ENCODE assay signal across 1 fruit fly cellular context in the genomic region with DNA sequence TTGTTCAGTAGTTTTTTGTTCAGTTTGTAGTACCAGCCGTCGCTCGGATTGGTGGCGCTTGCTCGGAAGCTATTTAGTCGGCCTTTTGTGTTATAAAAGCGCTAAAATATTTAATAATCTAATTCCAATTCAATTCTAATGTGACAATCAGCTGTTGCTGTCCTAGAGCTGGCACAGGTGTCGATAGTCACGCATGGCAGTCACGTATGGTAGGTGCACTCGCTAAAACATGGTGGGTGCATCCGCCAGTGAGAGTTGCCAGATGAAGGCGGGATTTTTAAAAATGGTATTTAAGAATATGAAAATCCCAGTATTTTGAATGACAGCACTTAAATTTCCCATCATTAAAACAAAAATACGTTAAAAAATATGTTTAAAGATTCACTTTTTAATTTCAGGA.
A peak's percentile ranks its signal among the peaks of the same experiment; 100 is the strongest.
TF ChIP-seq lines count a peak whose summit lies in the region.

tko (minus strand) TSS at position 179 of the 400 bp plus-strand sequence.

TF ChIP-seq in whole organism, embryonic, 481 proteins besides CTCF, POLR2A, EP300 and RAD21 (continued from another document and continues in another):
- TF ChIP-seq exex (tag; optimal IDR thresholded peaks at IDR 0.05; lab: Kevin White, UChicago) (no peak), peb (GFP tag; IDR thresholded peaks at IDR 0.05; lab: Robert Waterston, UW) (no peak), CG1603 (tag; optimal IDR thresholded peaks at IDR 0.05; lab: Kevin White, UChicago) (peak; percentile 88), dati (GFP tag; IDR thresholded peaks at IDR 0.05; lab: Robert Waterston, UW) (no peak), CG3838 (GFP tag; optimal IDR thresholded peaks at IDR 0.05; lab: Kevin White, UChicago) (no peak), Nf-YB (GFP tag; optimal IDR thresholded peaks at IDR 0.05; lab: Kevin White, UChicago) (peak; percentile 10), dmrt99B (tag; optimal IDR thresholded peaks at IDR 0.05; lab: Kevin White, UChicago) (no peak), Fer2 (tag; optimal IDR thresholded peaks at IDR 0.05; lab: Kevin White, UChicago) (no peak), CG34224 (GFP tag; IDR thresholded peaks at IDR 0.05; lab: Robert Waterston, UW; ENCODE audit: partially characterized antibody) (peak; percentile 91), CG3065 (GFP tag; optimal IDR thresholded peaks at IDR 0.05; lab: Kevin White, UChicago) (no peak), Bteb2 (GFP tag; optimal IDR thresholded peaks at IDR 0.05; lab: Kevin White, UChicago) (no peak), Oli (tag; optimal IDR thresholded peaks at IDR 0.05; lab: Kevin White, UChicago) (no peak), NK7.1 (GFP tag; optimal IDR thresholded peaks at IDR 0.05; lab: Kevin White, UChicago) (no peak), Dp (GFP tag; optimal IDR thresholded peaks at IDR 0.05; lab: Kevin White, UChicago) (peak; percentile 91), da (GFP tag; optimal IDR thresholded peaks at IDR 0.05; lab: Kevin White, UChicago) (no peak), CG9609 (GFP tag; optimal IDR thresholded peaks at IDR 0.05; lab: Kevin White, UChicago) (peak; percentile 36), Vsx1 (GFP tag; optimal IDR thresholded peaks at IDR 0.05; lab: Kevin White, UChicago) (no peak), pho (GFP tag; optimal IDR thresholded peaks at IDR 0.05; lab: Kevin White, UChicago) (peak; percentile 23), Rx (GFP tag; IDR thresholded peaks at IDR 0.05; lab: Robert Waterston, UW) (no peak), sna (GFP tag; IDR thresholded peaks at IDR 0.05; lab: Robert Waterston, UW; ENCODE audit: partially characterized antibody) (peak; percentile 85), CG1832 (GFP tag; optimal IDR thresholded peaks at IDR 0.05; lab: Kevin White, UChicago) (no peak), gsb-n (tag; optimal IDR thresholded peaks at IDR 0.05; lab: Kevin White, UChicago) (no peak), CG34376 (GFP tag; optimal IDR thresholded peaks at IDR 0.05; lab: Kevin White, UChicago) (no peak), org-1 (GFP tag; optimal IDR thresholded peaks at IDR 0.05; lab: Kevin White, UChicago) (no peak), zen (tag; optimal IDR thresholded peaks at IDR 0.05; lab: Kevin White, UChicago) (peak; percentile 70), CG10267 (tag; optimal IDR thresholded peaks at IDR 0.05; lab: Kevin White, UChicago) (peak; percentile 64), Six4 (GFP tag; optimal IDR thresholded peaks at IDR 0.05; lab: Kevin White, UChicago) (no peak), CG31365 (tag; optimal IDR thresholded peaks at IDR 0.05; lab: Kevin White, UChicago) (no peak), HLH3B (GFP tag; IDR thresholded peaks at IDR 0.05; lab: Robert Waterston, UW) (no peak), CG30020 (tag; optimal IDR thresholded peaks at IDR 0.05; lab: Kevin White, UChicago) (no peak), CG15269 (tag; optimal IDR thresholded peaks at IDR 0.05; lab: Kevin White, UChicago) (no peak), knrl (GFP tag; IDR thresholded peaks at IDR 0.05; lab: Robert Waterston, UW; ENCODE audit: partially characterized antibody) (peak; percentile 96), tin (GFP tag; optimal IDR thresholded peaks at IDR 0.05; lab: Kevin White, UChicago) (no peak), CG17568 (GFP tag; optimal IDR thresholded peaks at IDR 0.05; lab: Kevin White, UChicago) (no peak), corto (GFP tag; optimal IDR thresholded peaks at IDR 0.05; lab: Kevin White, UChicago) (no peak), CG11085 (GFP tag; IDR thresholded peaks at IDR 0.05; lab: Robert Waterston, UW) (0 out of 2 replicates have a peak, but pooled peaks have one; percentile 18), CG16863 (GFP tag; optimal IDR thresholded peaks at IDR 0.05; lab: Kevin White, UChicago) (no peak), Opbp (GFP tag; IDR thresholded peaks at IDR 0.05; lab: Robert Waterston, UW; ENCODE audit: partially characterized antibody) (peak; percentile 97), sug (tag; optimal IDR thresholded peaks at IDR 0.05; lab: Kevin White, UChicago) (no peak), CG14710 (tag; optimal IDR thresholded peaks at IDR 0.05; lab: Kevin White, UChicago) (peak; percentile 68), mld (GFP tag; IDR thresholded peaks at IDR 0.05; lab: Robert Waterston, UW; ENCODE audit: partially characterized antibody) (peak; percentile 78; the same call in 2 of the 3 replicates), tna (GFP tag; IDR thresholded peaks at IDR 0.05; lab: Robert Waterston, UW; ENCODE audit: partially characterized antibody) (peak; percentile 87), Blimp-1 (GFP tag; optimal IDR thresholded peaks at IDR 0.05; lab: Kevin White, UChicago) (no peak), CG8281 (tag; optimal IDR thresholded peaks at IDR 0.05; lab: Kevin White, UChicago) (no peak), crol (GFP tag; IDR thresholded peaks at IDR 0.05; lab: Robert Waterston, UW) (no peak), aop (GFP tag; IDR thresholded peaks at IDR 0.05; lab: Robert Waterston, UW) (no peak), kay (GFP tag; optimal IDR thresholded peaks at IDR 0.05; lab: Kevin White, UChicago) (no peak), CG10147 (GFP tag; optimal IDR thresholded peaks at IDR 0.05; lab: Kevin White, UChicago) (no peak), CG6689 (GFP tag; IDR thresholded peaks at IDR 0.05; lab: Robert Waterston, UW) (no peak), crc (GFP tag; optimal IDR thresholded peaks at IDR 0.05; lab: Kevin White, UChicago) (no peak), br (optimal IDR thresholded peaks at IDR 0.05; lab: Kevin White, UChicago) (no peak), CG17385 (GFP tag; optimal IDR thresholded peaks at IDR 0.05; lab: Kevin White, UChicago) (no peak), CG11247 (GFP tag; IDR thresholded peaks at IDR 0.05; lab: Robert Waterston, UW) (no peak), Awh (GFP tag; IDR thresholded peaks at IDR 0.05; lab: Robert Waterston, UW) (no peak), vnd (GFP tag; IDR thresholded peaks at IDR 0.05; lab: Robert Waterston, UW; ENCODE audit: partially characterized antibody) (peak; percentile 91), gcm (GFP tag; optimal IDR thresholded peaks at IDR 0.05; lab: Kevin White, UChicago) (no peak), eyg (GFP tag; optimal IDR thresholded peaks at IDR 0.05; lab: Kevin White, UChicago) (no peak), stwl (tag; optimal IDR thresholded peaks at IDR 0.05; lab: Kevin White, UChicago) (no peak), dm (GFP tag; optimal IDR thresholded peaks at IDR 0.05; lab: Kevin White, UChicago) (peak; percentile 71), CG13296 (GFP tag; optimal IDR thresholded peaks at IDR 0.05; lab: Kevin White, UChicago) (no peak), NfI (GFP tag; optimal IDR thresholded peaks at IDR 0.05; lab: Kevin White, UChicago) (no peak), tx (GFP tag; optimal IDR thresholded peaks at IDR 0.05; lab: Kevin White, UChicago) (peak; percentile 7), chinmo (GFP tag; IDR thresholded peaks at IDR 0.05; lab: Robert Waterston, UW; ENCODE audit: partially characterized antibody) (peak; percentile 79; the same call in 2 of the 4 replicates), CoRest (tag; optimal IDR thresholded peaks at IDR 0.05; lab: Kevin White, UChicago) (peak; percentile 42), so (GFP tag; IDR thresholded peaks at IDR 0.05; lab: Robert Waterston, UW) (no peak), lilli (GFP tag; optimal IDR thresholded peaks at IDR 0.05; lab: Kevin White, UChicago) (peak; percentile 5), Doc2 (GFP tag; IDR thresholded peaks at IDR 0.05; lab: Robert Waterston, UW) (no peak), pfk (GFP tag; optimal IDR thresholded peaks at IDR 0.05; lab: Kevin White, UChicago) (no peak), en (GFP tag; optimal IDR thresholded peaks at IDR 0.05; lab: Kevin White, UChicago) (no peak), Med (GFP tag; lab: Kevin White, UChicago) (peak; percentile 92), Drgx (GFP tag; IDR thresholded peaks at IDR 0.05; lab: Robert Waterston, UW) (no peak), CG13424 (tag; optimal IDR thresholded peaks at IDR 0.05; lab: Kevin White, UChicago) (no peak), Elba2 (GFP tag; optimal IDR thresholded peaks at IDR 0.05; lab: Kevin White, UChicago) (peak; percentile 59), CG11560 (tag; IDR thresholded peaks at IDR 0.05; lab: Robert Waterston, UW) (no peak), bcd (GFP tag; optimal IDR thresholded peaks at IDR 0.05; lab: Kevin White, UChicago) (no peak), Mrtf (GFP tag; IDR thresholded peaks at IDR 0.05; lab: Robert Waterston, UW) (no peak), CG17912 (GFP tag; optimal IDR thresholded peaks at IDR 0.05; lab: Kevin White, UChicago) (peak; percentile 40), CG7372 (GFP tag; IDR thresholded peaks at IDR 0.05; lab: Robert Waterston, UW) (no peak), grn (GFP tag; optimal IDR thresholded peaks at IDR 0.05; lab: Kevin White, UChicago) (no peak), lola (GFP tag; optimal IDR thresholded peaks at IDR 0.05; lab: Kevin White, UChicago) (no peak), al (GFP tag; IDR thresholded peaks at IDR 0.05; lab: Robert Waterston, UW) (no peak), maf-S (GFP tag; optimal IDR thresholded peaks at IDR 0.05; lab: Kevin White, UChicago) (no peak), fd64A (GFP tag; optimal IDR thresholded peaks at IDR 0.05; lab: Kevin White, UChicago) (no peak), ab (GFP tag; optimal IDR thresholded peaks at IDR 0.05; lab: Kevin White, UChicago) (no peak), her (GFP tag; optimal IDR thresholded peaks at IDR 0.05; lab: Kevin White, UChicago) (peak; percentile 23), CG12155 (GFP tag; optimal IDR thresholded peaks at IDR 0.05; lab: Kevin White, UChicago) (no peak), CG32532 (GFP tag; IDR thresholded peaks at IDR 0.05; lab: Robert Waterston, UW) (no peak), Dll (GFP tag; IDR thresholded peaks at IDR 0.05; lab: Robert Waterston, UW; ENCODE audit: partially characterized antibody) (peak; percentile 92), CG7556 (GFP tag; optimal IDR thresholded peaks at IDR 0.05; lab: Kevin White, UChicago) (no peak), Camta (GFP tag; optimal IDR thresholded peaks at IDR 0.05; lab: Kevin White, UChicago) (no peak), Dip3 (GFP tag; optimal IDR thresholded peaks at IDR 0.05; lab: Kevin White, UChicago) (no peak), ranshi (GFP tag; IDR thresholded peaks at IDR 0.05; lab: Robert Waterston, UW) (no peak), gro (GFP tag; optimal IDR thresholded peaks at IDR 0.05; lab: Kevin White, UChicago) (no peak), CG18262 (tag; optimal IDR thresholded peaks at IDR 0.05; lab: Kevin White, UChicago) (no peak), ttk (GFP tag; IDR thresholded peaks at IDR 0.05; lab: Robert Waterston, UW) (no peak), CG13123 (GFP tag; optimal IDR thresholded peaks at IDR 0.05; lab: Kevin White, UChicago) (no peak), CG13287 (GFP tag; IDR thresholded peaks at IDR 0.05; lab: Robert Waterston, UW; ENCODE audit: partially characterized antibody) (peak; percentile 96), HmgZ (tag; optimal IDR thresholded peaks at IDR 0.05; lab: Kevin White, UChicago) (peak; percentile 84), CG8290 (GFP tag; optimal IDR thresholded peaks at IDR 0.05; lab: Kevin White, UChicago) (no peak), CG8290 (tag; optimal IDR thresholded peaks at IDR 0.05; lab: Kevin White, UChicago) (no peak), trh (GFP tag; optimal IDR thresholded peaks at IDR 0.05; lab: Kevin White, UChicago) (no peak), CG10979 (tag; optimal IDR thresholded peaks at IDR 0.05; lab: Kevin White, UChicago) (peak; percentile 9), GATAe (GFP tag; conservative IDR thresholded peaks at IDR 0.05; lab: Robert Waterston, UW) (no peak), prd (optimal IDR thresholded peaks at IDR 0.05; lab: Kevin White, UChicago) (no peak), prd (GFP tag; IDR thresholded peaks at IDR 0.05; lab: Robert Waterston, UW) (no peak), Hey (tag; optimal IDR thresholded peaks at IDR 0.05; lab: Kevin White, UChicago) (no peak), toy (GFP tag; IDR thresholded peaks at IDR 0.05; lab: Robert Waterston, UW) (no peak), az2 (GFP tag; optimal IDR thresholded peaks at IDR 0.05; lab: Kevin White, UChicago) (no peak), tio (GFP tag; optimal IDR thresholded peaks at IDR 0.05; lab: Kevin White, UChicago) (no peak), Rfx (GFP tag; IDR thresholded peaks at IDR 0.05; lab: Robert Waterston, UW) (peak; percentile 43), CG12942 (GFP tag; optimal IDR thresholded peaks at IDR 0.05; lab: Kevin White, UChicago) (no peak), CG16779 (GFP tag; IDR thresholded peaks at IDR 0.05; lab: Robert Waterston, UW) (no peak), zen2 (GFP tag; IDR thresholded peaks at IDR 0.05; lab: Robert Waterston, UW; ENCODE audit: partially characterized antibody) (peak; percentile 91), HLHmδ (GFP tag; optimal IDR thresholded peaks at IDR 0.05; lab: Kevin White, UChicago) (no peak), CG2129 (GFP tag; IDR thresholded peaks at IDR 0.05; lab: Robert Waterston, UW; ENCODE audit: partially characterized antibody) (peak; percentile 60), gem (tag; optimal IDR thresholded peaks at IDR 0.05; lab: Kevin White, UChicago) (no peak), caup (GFP tag; optimal IDR thresholded peaks at IDR 0.05; lab: Kevin White, UChicago; ENCODE audit: severe bottlenecking) (no peak), Hr39 (optimal IDR thresholded peaks at IDR 0.05; lab: Kevin White, UChicago) (no peak), Hand (GFP tag; optimal IDR thresholded peaks at IDR 0.05; lab: Kevin White, UChicago) (no peak), CG6854 (GFP tag; optimal IDR thresholded peaks at IDR 0.05; lab: Kevin White, UChicago) (no peak), CG1024 (GFP tag; IDR thresholded peaks at IDR 0.05; lab: Robert Waterston, UW) (no peak), CG1647 (GFP tag; optimal IDR thresholded peaks at IDR 0.05; lab: Kevin White, UChicago) (peak; percentile 41), pan (optimal IDR thresholded peaks at IDR 0.05; lab: Kevin White, UChicago) (no peak), pan (GFP tag; optimal IDR thresholded peaks at IDR 0.05 in 1 of 2, IDR thresholded peaks at IDR 0.05 in 1 of 2) (peak in 1 of 2 experiments; percentile 32), D (optimal IDR thresholded peaks at IDR 0.05; lab: Kevin White, UChicago) (no peak), D (GFP tag; optimal IDR thresholded peaks at IDR 0.05; lab: Kevin White, UChicago) (no peak), Adf1 (GFP tag; IDR thresholded peaks at IDR 0.05; lab: Robert Waterston, UW) (peak; percentile 9; the same call in 1 of the 2 replicates), mirr (GFP tag; optimal IDR thresholded peaks at IDR 0.05; lab: Kevin White, UChicago) (no peak), CG12236 (GFP tag; optimal IDR thresholded peaks at IDR 0.05; lab: Kevin White, UChicago) (no peak), Atf-2 (GFP tag; optimal IDR thresholded peaks at IDR 0.05; lab: Kevin White, UChicago) (no peak), H15 (GFP tag; IDR thresholded peaks at IDR 0.05; lab: Robert Waterston, UW) (no peak), sisA (GFP tag; IDR thresholded peaks at IDR 0.05; lab: Robert Waterston, UW) (no peak)
